Worm (Caenorhabditis elegans) whole organism, young adult: Measurements from ENCODE around the gene haao-1.

ENCODE experiments used
- Y79H2A.3 ChIP-seq: fragments of 200-800 bp; sonication (Bioruptor generic); conservative IDR thresholded peaks from 2 replicates; pipeline ENCODE4 v1.3.6; 2022; ENCODE audit warnings: missing genetic modification reagents, missing genetic modification characterization, missing compliant biosample characterization
- ama-1 ChIP-seq, 3 experiments: fragments of 150-350 bp in 1 of 3; sonication (generic microtip) in 2 of 3; optimal IDR thresholded peaks; 2 replicates each; lab custom pipeline; 2014 to 2018; ENCODE audit warnings: missing biosample characterization in 2 of 3, missing genetic modification characterization in 2 of 3, missing genetic modification reagents in 2 of 3
- efl-1 ChIP-seq: fragments of 150-350 bp; optimal IDR thresholded peaks from 2 replicates; lab custom pipeline; 2014; ENCODE audit warnings: missing biosample characterization, missing genetic modification reagents, missing genetic modification characterization
- him-1 ChIP-seq: sonication (generic microtip); optimal IDR thresholded peaks from 2 replicates; lab custom pipeline; 2016; ENCODE audit warnings: missing genotype, missing genetic modification reagents, missing genetic modification characterization, missing compliant biosample characterization
- nfya-1 ChIP-seq: sonication (generic microtip); optimal IDR thresholded peaks from 2 replicates; lab custom pipeline; 2017; ENCODE audit warnings: antibody characterized with exemption, missing compliant biosample characterization, missing genetic modification characterization, borderline replicate concordance; ENCODE audit not compliant: insufficient read depth
- snpc-1.3 ChIP-seq: sonication (generic microtip); optimal IDR thresholded peaks from 2 replicates; lab custom pipeline; 2017; ENCODE audit warnings: missing genetic modification characterization, mild to moderate bottlenecking, missing compliant biosample characterization, antibody characterized with exemption, moderate library complexity, missing genotype, missing genetic modification reagents; ENCODE audit not compliant: insufficient read depth
- snpc-4 ChIP-seq, 5 experiments: fragments of 150-350 bp in 1 of 5; sonication (generic microtip) in 4 of 5; optimal IDR thresholded peaks; 2 replicates each; lab custom pipeline; 2014 to 2018; ENCODE audit warnings: missing genetic modification characterization in 5 of 5, missing biosample characterization in 3 of 5, antibody characterized with exemption in 2 of 5, mild to moderate bottlenecking in 2 of 5, missing compliant biosample characterization in 2 of 5, missing genotype in 2 of 5, moderate library complexity in 2 of 5, missing genetic modification reagents in 1 of 5

ce11 chrV:9524099-9524498, 19.4 kb downstream of the haao-1 start, which contains the start of gene C50F4.9:
- TF ChIP-seq efl-1 (GFP tag; lab: Kevin White, UChicago) (no peak), Y79H2A.3 (no peak), nfya-1 (tag; lab: Kevin White, UChicago) (no peak), snpc-1.3 (no peak), snpc-4 (GFP tag; optimal IDR thresholded peaks at IDR 0.05; lab: Kevin White, UChicago) (no peak), snpc-4 (tag; optimal IDR thresholded peaks at IDR 0.05; lab: Kevin White, UChicago) (no peak), him-1 (no peak), ama-1 (optimal IDR thresholded peaks at IDR 0.05; lab: Kevin White, UChicago) (no peak), ama-1 (GFP tag; optimal IDR thresholded peaks at IDR 0.05; lab: Kevin White, UChicago) (no peak)
